Fruit fly (Drosophila melanogaster) whole organism, embryonic: ENCODE measurements around the gene Sam-S.
A peak's percentile ranks its signal among the peaks of the same experiment; 100 is the strongest.

ENCODE experiments used
- B-H1 ChIP-seq: fragments of 200-800 bp; sonication (Bioruptor generic); IDR thresholded peaks from 3 replicates; pipeline ENCODE4 v1.3.6; 2022; ENCODE audit warnings: missing biosample characterization, missing genetic modification characterization
- CG10267 ChIP-seq: fragments of 200-800 bp; sonication (Bioruptor generic); optimal IDR thresholded peaks from 2 replicates; lab custom pipeline; 2018; ENCODE audit warnings: missing biosample characterization, mild to moderate bottlenecking, missing genetic modification characterization, moderate library complexity
- CG12155 ChIP-seq: fragments of 200-800 bp; sonication (Bioruptor generic); optimal IDR thresholded peaks from 3 replicates; lab custom pipeline; 2016; ENCODE audit warnings: missing biosample characterization, missing genetic modification characterization
- CG12391 ChIP-seq: fragments of 200-800 bp; sonication (Bioruptor generic); optimal IDR thresholded peaks from 3 replicates; lab custom pipeline; 2018; ENCODE audit warnings: missing biosample characterization, mild to moderate bottlenecking, missing genetic modification characterization, moderate library complexity
- CG17361 ChIP-seq: fragments of 200-800 bp; sonication (Bioruptor generic); IDR thresholded peaks from 3 replicates; pipeline ENCODE4 v1.3.6; 2022; ENCODE audit warnings: missing biosample characterization, missing genetic modification characterization
- CG17568 ChIP-seq: fragments of 200-800 bp; sonication (Bioruptor generic); optimal IDR thresholded peaks from 2 replicates; lab custom pipeline; 2018; ENCODE audit warnings: missing biosample characterization, mild to moderate bottlenecking, missing genetic modification characterization, moderate library complexity
- CG17802 ChIP-seq: fragments of 200-800 bp; sonication (Bioruptor generic); optimal IDR thresholded peaks from 2 replicates; lab custom pipeline; 2018; ENCODE audit warnings: missing biosample characterization, mild to moderate bottlenecking, missing genetic modification characterization, moderate library complexity
- CG18011 ChIP-seq: fragments of 200-800 bp; sonication (Bioruptor generic); optimal IDR thresholded peaks from 2 replicates; lab custom pipeline; 2017; ENCODE audit warnings: missing biosample characterization, missing genetic modification characterization, mild to moderate bottlenecking, moderate library complexity, missing genotype
- CG2678 ChIP-seq: fragments of 200-800 bp; sonication (Bioruptor generic); optimal IDR thresholded peaks from 3 replicates; lab custom pipeline; 2019; ENCODE audit warnings: missing biosample characterization, mild to moderate bottlenecking, missing genetic modification characterization, moderate library complexity
- CG2875 ChIP-seq: fragments of 200-800 bp; sonication (Bioruptor generic); optimal IDR thresholded peaks from 2 replicates; lab custom pipeline; 2017; ENCODE audit warnings: missing biosample characterization, mild to moderate bottlenecking, missing genetic modification characterization, missing genetic modification reagents
- CG2889 ChIP-seq: fragments of 200-800 bp; sonication (Bioruptor generic); IDR thresholded peaks from 3 replicates; pipeline ENCODE4 v1.3.6; 2022; ENCODE audit warnings: missing biosample characterization, missing genetic modification characterization
- CG31441 ChIP-seq: fragments of 200-800 bp; sonication (Bioruptor generic); IDR thresholded peaks from 2 replicates; pipeline ENCODE4 v1.3.6; 2022; ENCODE audit warnings: missing biosample characterization, missing genetic modification characterization
- CG3847 ChIP-seq: fragments of 200-800 bp; sonication (Bioruptor generic); IDR thresholded peaks from 2 replicates; pipeline ENCODE4 v1.3.6; 2022; ENCODE audit warnings: missing biosample characterization, missing genetic modification characterization
- CG4360 ChIP-seq: fragments of 200-800 bp; sonication (Bioruptor generic); IDR thresholded peaks from 2 replicates; pipeline ENCODE4 v1.3.6; 2022; ENCODE audit warnings: missing biosample characterization, missing genetic modification characterization
- CG4854 ChIP-seq: fragments of 200-800 bp; sonication (Bioruptor generic); optimal IDR thresholded peaks from 2 replicates; lab custom pipeline; 2016; ENCODE audit warnings: missing biosample characterization, missing genetic modification characterization, inconsistent platforms
- CG7786 ChIP-seq: fragments of 200-800 bp; sonication (Bioruptor generic); optimal IDR thresholded peaks from 2 replicates; lab custom pipeline; 2016; ENCODE audit warnings: missing biosample characterization, missing genetic modification characterization
- CG7987 ChIP-seq: fragments of 200-800 bp; sonication (Bioruptor generic); optimal IDR thresholded peaks from 2 replicates; lab custom pipeline; 2018; ENCODE audit warnings: missing biosample characterization, mild to moderate bottlenecking, missing genetic modification characterization, moderate library complexity
- CG9215 ChIP-seq: fragments of 200-800 bp; sonication (Bioruptor generic); IDR thresholded peaks from 2 replicates; pipeline ENCODE4 v1.3.6; 2022; ENCODE audit warnings: missing biosample characterization, missing genetic modification characterization
- CrebB ChIP-seq: fragments of 200-800 bp; sonication (Bioruptor generic); optimal IDR thresholded peaks from 3 replicates; lab custom pipeline; 2018; ENCODE audit warnings: missing biosample characterization, mild to moderate bottlenecking, missing genetic modification characterization
- Dfd ChIP-seq, 2 experiments: fragments of >200 bp; optimal IDR thresholded peaks; 2 replicates each; lab custom pipeline; 2017; ENCODE audit warnings: missing biosample characterization in 2 of 2, missing genetic modification characterization in 2 of 2
- Elba2 ChIP-seq: fragments of 200-800 bp; sonication (Bioruptor generic); optimal IDR thresholded peaks from 3 replicates; lab custom pipeline; 2016; ENCODE audit warnings: missing biosample characterization, missing genetic modification characterization
- Fer1 ChIP-seq: fragments of 200-800 bp; sonication (Bioruptor generic); optimal IDR thresholded peaks from 2 replicates; lab custom pipeline; 2017; ENCODE audit warnings: missing biosample characterization, mild to moderate bottlenecking, missing genetic modification characterization
- Fer2 ChIP-seq: fragments of 200-800 bp; sonication (Bioruptor generic); optimal IDR thresholded peaks from 2 replicates; lab custom pipeline; 2018; ENCODE audit warnings: missing biosample characterization, mild to moderate bottlenecking, missing genetic modification characterization, moderate library complexity
- HLHmδ ChIP-seq: fragments of 200-800 bp; sonication (Bioruptor generic); optimal IDR thresholded peaks from 2 replicates; lab custom pipeline; 2018; ENCODE audit warnings: missing biosample characterization, mild to moderate bottlenecking, missing genetic modification characterization, moderate library complexity
- Hmr ChIP-seq: fragments of 200-800 bp; sonication (Bioruptor generic); optimal IDR thresholded peaks from 3 replicates; lab custom pipeline; 2017; ENCODE audit warnings: mild to moderate bottlenecking, missing biosample characterization, missing genetic modification reagents, missing genetic modification characterization
- Max ChIP-seq: fragments of 200-800 bp; sonication (Bioruptor generic); optimal IDR thresholded peaks from 2 replicates; lab custom pipeline; 2016; ENCODE audit warnings: missing biosample characterization, mild to moderate bottlenecking, missing genetic modification characterization
- Nf-YA ChIP-seq: fragments of 200-800 bp; sonication (Bioruptor generic); IDR thresholded peaks from 2 replicates; pipeline ENCODE4 v1.3.6; 2022; ENCODE audit warnings: missing biosample characterization, missing genetic modification characterization
- Nf-YB ChIP-seq: fragments of 200-800 bp; sonication (Bioruptor generic); optimal IDR thresholded peaks from 3 replicates; lab custom pipeline; 2019; ENCODE audit warnings: missing biosample characterization, mild to moderate bottlenecking, missing genetic modification characterization, moderate library complexity
- NfI ChIP-seq: fragments of 200-800 bp; sonication (Bioruptor generic); optimal IDR thresholded peaks from 3 replicates; lab custom pipeline; 2018; ENCODE audit warnings: missing biosample characterization, mild to moderate bottlenecking, missing genetic modification characterization, moderate library complexity
- Oaz ChIP-seq: fragments of 200-800 bp; sonication (Bioruptor generic); IDR thresholded peaks from 2 replicates; pipeline ENCODE4 v1.3.6; 2022; ENCODE audit warnings: missing biosample characterization, missing genetic modification characterization
- Sox102F ChIP-seq: fragments of 200-800 bp; sonication (Bioruptor generic); optimal IDR thresholded peaks from 2 replicates; lab custom pipeline; 2018; ENCODE audit warnings: missing biosample characterization, mild to moderate bottlenecking, missing genetic modification characterization, moderate library complexity
- TFAM ChIP-seq: fragments of 200-800 bp; sonication (Bioruptor generic); optimal IDR thresholded peaks from 2 replicates; lab custom pipeline; 2017; ENCODE audit warnings: missing biosample characterization, missing genetic modification characterization, inconsistent platforms
- ac ChIP-seq: fragments of 200-800 bp; sonication (Bioruptor generic); optimal IDR thresholded peaks from 3 replicates; lab custom pipeline; 2017; ENCODE audit warnings: missing biosample characterization, mild to moderate bottlenecking, missing genetic modification characterization
- crol ChIP-seq: fragments of 200-800 bp; sonication (Bioruptor generic); IDR thresholded peaks from 2 replicates; pipeline ENCODE4 v1.3.6; 2022; ENCODE audit warnings: missing biosample characterization, missing genetic modification characterization
- cwo ChIP-seq: fragments of 200-800 bp; sonication (Bioruptor generic); optimal IDR thresholded peaks from 3 replicates; lab custom pipeline; 2017; ENCODE audit warnings: missing biosample characterization, missing genetic modification characterization, mild to moderate bottlenecking, moderate library complexity, missing genetic modification reagents
- dan ChIP-seq: fragments of 200-800 bp; sonication (Bioruptor generic); IDR thresholded peaks from 2 replicates; pipeline ENCODE4 v1.3.6; 2022; ENCODE audit warnings: missing biosample characterization, missing genetic modification characterization
- dm ChIP-seq: fragments of 200-800 bp; sonication (Bioruptor generic); optimal IDR thresholded peaks from 3 replicates; lab custom pipeline; 2016; ENCODE audit warnings: missing biosample characterization, missing genetic modification characterization
- ems ChIP-seq: fragments of 200-800 bp; sonication (Bioruptor generic); optimal IDR thresholded peaks from 3 replicates; lab custom pipeline; 2016; ENCODE audit warnings: missing biosample characterization, missing genetic modification characterization
- eve ChIP-seq, 2 experiments: fragments of >200 bp; optimal IDR thresholded peaks; 2 replicates each; lab custom pipeline; 2017; ENCODE audit warnings: missing biosample characterization in 2 of 2, missing genetic modification characterization in 2 of 2
- fd102C ChIP-seq: fragments of 200-800 bp; sonication (Bioruptor generic); optimal IDR thresholded peaks from 2 replicates; lab custom pipeline; 2018; ENCODE audit warnings: missing biosample characterization, mild to moderate bottlenecking, missing genetic modification characterization, moderate library complexity
- fd64A ChIP-seq: fragments of 200-800 bp; sonication (Bioruptor generic); optimal IDR thresholded peaks from 3 replicates; lab custom pipeline; 2018; ENCODE audit warnings: missing biosample characterization, mild to moderate bottlenecking, missing genetic modification characterization
- fru ChIP-seq: fragments of >200 bp; optimal IDR thresholded peaks from 2 replicates; lab custom pipeline; 2017
- gcm2 ChIP-seq: fragments of 200-800 bp; sonication (Bioruptor generic); optimal IDR thresholded peaks from 2 replicates; lab custom pipeline; 2016; ENCODE audit warnings: missing biosample characterization, missing genetic modification characterization
- pfk ChIP-seq: fragments of 200-800 bp; sonication (Bioruptor generic); optimal IDR thresholded peaks from 2 replicates; lab custom pipeline; 2018; ENCODE audit warnings: missing biosample characterization, mild to moderate bottlenecking, missing genetic modification characterization, moderate library complexity
- repo ChIP-seq: fragments of 200-800 bp; sonication (Bioruptor generic); optimal IDR thresholded peaks from 2 replicates; lab custom pipeline; 2016; ENCODE audit warnings: missing biosample characterization, missing genetic modification characterization
- ro ChIP-seq: fragments of 200-800 bp; sonication (Bioruptor generic); IDR thresholded peaks from 2 replicates; pipeline ENCODE4 v1.3.6; 2022; ENCODE audit warnings: missing biosample characterization, missing genetic modification characterization
- sens ChIP-seq: fragments of 200-800 bp; sonication (Bioruptor generic); peaks from one replicate; lab custom pipeline; 2016; ENCODE audit warnings: missing biosample characterization, missing genetic modification characterization
- slou ChIP-seq: fragments of 200-800 bp; sonication (Bioruptor generic); optimal IDR thresholded peaks from 3 replicates; lab custom pipeline; 2016; ENCODE audit warnings: missing biosample characterization, missing genetic modification characterization
- tap ChIP-seq: fragments of 200-800 bp; optimal IDR thresholded peaks from 3 replicates; lab custom pipeline; 2019; ENCODE audit warnings: missing biosample characterization, mild to moderate bottlenecking, missing genetic modification characterization, moderate library complexity
- zfh1 ChIP-seq: fragments of 200-800 bp; sonication (Bioruptor generic); IDR thresholded peaks from 3 replicates; pipeline ENCODE4 v1.3.6; 2022; ENCODE audit warnings: missing biosample characterization, missing genetic modification characterization

Gene Sam-S

dm6 chr2L:160581-161452 is 54.1 kb downstream of the Sam-S start (continued):
- TF ChIP-seq ro (GFP tag; lab: Robert Waterston, UW) (no peak), CG3847 (GFP tag; lab: Robert Waterston, UW) (no peak), CG2889 (no peak), CG31441 (GFP tag; lab: Robert Waterston, UW) (no peak), CG9215 (GFP tag; lab: Robert Waterston, UW) (no peak), dm (GFP tag; lab: Kevin White, UChicago) (peak; percentile 21), CG2678 (tag; lab: Kevin White, UChicago) (peak; percentile 38), Sox102F (no peak), Oaz (GFP tag; lab: Robert Waterston, UW) (no peak), dan (no peak), Fer1 (GFP tag; lab: Kevin White, UChicago) (peak; percentile 49), tap (tag; lab: Kevin White, UChicago) (no peak), CG17802 (tag; lab: Kevin White, UChicago) (no peak), slou (GFP tag; lab: Kevin White, UChicago) (no peak), pfk (GFP tag; lab: Kevin White, UChicago) (peak; percentile 51), repo (GFP tag; lab: Kevin White, UChicago) (no peak), fd64A (no peak), cwo (GFP tag; lab: Kevin White, UChicago) (peak; percentile 52), ems (GFP tag; lab: Kevin White, UChicago) (no peak), CG17361 (GFP tag; lab: Robert Waterston, UW) (no peak), CG18011 (GFP tag; lab: Kevin White, UChicago) (no peak), B-H1 (no peak), Hmr (GFP tag; lab: Kevin White, UChicago) (peak; percentile 68), CG4360 (GFP tag; lab: Robert Waterston, UW) (no peak), HLHmδ (GFP tag; lab: Kevin White, UChicago) (peak; percentile 27), CrebB (peak; percentile 60), Nf-YA (GFP tag; lab: Robert Waterston, UW) (no peak), TFAM (GFP tag; lab: Kevin White, UChicago) (no peak), Nf-YB (GFP tag; lab: Kevin White, UChicago) (peak; percentile 59), zfh1 (GFP tag; lab: Robert Waterston, UW) (no peak), sens (GFP tag; lab: Kevin White, UChicago) (peak; percentile 93), CG7786 (no peak), ac (GFP tag; lab: Kevin White, UChicago) (no peak), Dfd (GFP tag; optimal IDR thresholded peaks at IDR 0.05; lab: Kevin White, UChicago) (no peak), eve (GFP tag; optimal IDR thresholded peaks at IDR 0.05; lab: Kevin White, UChicago) (peak in 1 of 2 experiments; percentile 86), Elba2 (GFP tag; lab: Kevin White, UChicago) (no peak), CG4854 (GFP tag; lab: Kevin White, UChicago) (no peak), CG2875 (GFP tag; lab: Kevin White, UChicago) (no peak), fru (lab: Kevin White, UChicago) (no peak), CG12391 (peak; percentile 36), Max (GFP tag; lab: Kevin White, UChicago) (peak; percentile 32), Fer2 (tag; lab: Kevin White, UChicago) (no peak), fd102C (GFP tag; lab: Kevin White, UChicago) (no peak), CG17568 (GFP tag; lab: Kevin White, UChicago) (peak; percentile 52), gcm2 (peak; percentile 57), crol (no peak), CG12155 (GFP tag; lab: Kevin White, UChicago) (no peak), CG7987 (GFP tag; lab: Kevin White, UChicago) (peak; percentile 10), NfI (GFP tag; lab: Kevin White, UChicago) (peak; percentile 18), CG10267 (tag; lab: Kevin White, UChicago) (no peak)
